Worm (Caenorhabditis elegans) whole organism, L4 larva: Measurements from ENCODE around the gene pcp-5.

ENCODE experiments used
- F10B5.3 ChIP-seq: sonication (generic microtip); optimal IDR thresholded peaks from 2 replicates; lab custom pipeline; 2016; ENCODE audit warnings: mild to moderate bottlenecking, missing genetic modification characterization, missing compliant biosample characterization
- F26F4.8 ChIP-seq: fragments of 200-800 bp; sonication (Bioruptor generic); conservative IDR thresholded peaks from 2 replicates; pipeline ENCODE4 v1.3.6; 2022; ENCODE audit warnings: missing genetic modification characterization, missing compliant biosample characterization
- F44E2.7 ChIP-seq: fragments of 200-800 bp; sonication (Bioruptor generic); IDR thresholded peaks from 2 replicates; pipeline ENCODE4 v2.1.2; 2022; ENCODE audit warnings: missing genetic modification characterization, missing compliant biosample characterization
- F49E8.2 ChIP-seq: sonication (generic microtip); optimal IDR thresholded peaks from 2 replicates; lab custom pipeline; 2016; ENCODE audit warnings: missing compliant biosample characterization, mild to moderate bottlenecking, missing genetic modification characterization, borderline replicate concordance
- R02D3.7 ChIP-seq: fragments of 150-350 bp; sonication (generic microtip); optimal IDR thresholded peaks from 3 replicates; lab custom pipeline; 2014; ENCODE audit warnings: missing biosample characterization, missing genetic modification characterization
- T20F7.1 ChIP-seq: fragments of 200-800 bp; sonication (Bioruptor generic); optimal IDR thresholded peaks from 2 replicates; lab custom pipeline; 2018; ENCODE audit warnings: mild to moderate bottlenecking, missing genetic modification characterization, missing compliant biosample characterization
- Y48G9A.11 ChIP-seq: fragments of 200-800 bp; sonication (Bioruptor generic); IDR thresholded peaks from 2 replicates; pipeline ENCODE4 v1.3.6; 2022; ENCODE audit warnings: missing genetic modification reagents, missing genetic modification characterization, missing compliant biosample characterization
- Y5F2A.4 ChIP-seq: fragments of 200-800 bp; sonication (Bioruptor generic); optimal IDR thresholded peaks from 2 replicates; lab custom pipeline; 2018; ENCODE audit warnings: mild to moderate bottlenecking, missing genetic modification characterization, missing compliant biosample characterization
- Y75B8A.6 ChIP-seq: fragments of 200-800 bp; sonication (Bioruptor generic); IDR thresholded peaks from 2 replicates; pipeline ENCODE4 v1.3.6; 2022; ENCODE audit warnings: missing genetic modification reagents, missing genetic modification characterization, missing compliant biosample characterization
- ZK337.2 ChIP-seq: fragments of 200-800 bp; sonication (Bioruptor generic); IDR thresholded peaks from 2 replicates; pipeline ENCODE4 v1.3.6; 2022; ENCODE audit warnings: missing genetic modification reagents, missing genetic modification characterization, missing compliant biosample characterization
- arid-1 ChIP-seq: fragments of 200-800 bp; sonication (Bioruptor generic); conservative IDR thresholded peaks from 2 replicates; pipeline ENCODE4 v1.3.6; 2022; ENCODE audit warnings: missing genetic modification reagents, missing genetic modification characterization, missing compliant biosample characterization
- ceh-28 ChIP-seq: fragments of 150-350 bp; optimal IDR thresholded peaks from 2 replicates; lab custom pipeline; 2014; ENCODE audit warnings: missing biosample characterization, missing genetic modification reagents, missing genetic modification characterization
- ceh-82 ChIP-seq: sonication (generic microtip); optimal IDR thresholded peaks from 2 replicates; lab custom pipeline; 2017; ENCODE audit warnings: missing biosample characterization, missing genetic modification characterization
- ces-1 ChIP-seq: fragments of 150-350 bp; sonication (generic microtip); optimal IDR thresholded peaks from 4 replicates; lab custom pipeline; 2014; ENCODE audit warnings: missing biosample characterization, missing genetic modification reagents, missing genetic modification characterization
- cey-2 ChIP-seq: sonication (generic microtip); optimal IDR thresholded peaks from 3 replicates; lab custom pipeline; 2017; ENCODE audit warnings: missing genetic modification characterization, mild to moderate bottlenecking, missing compliant biosample characterization, antibody characterized with exemption, borderline replicate concordance; ENCODE audit not compliant: insufficient read depth
- ctbp-1 ChIP-seq: fragments of 200-800 bp; sonication (Bioruptor generic); IDR thresholded peaks from 2 replicates; pipeline ENCODE4 v1.3.6; 2022; ENCODE audit warnings: missing genetic modification reagents, missing genetic modification characterization, missing compliant biosample characterization
- daf-12 ChIP-seq: fragments of 150-350 bp; optimal IDR thresholded peaks from 2 replicates; lab custom pipeline; 2014; ENCODE audit warnings: missing biosample characterization, missing genetic modification reagents, missing genetic modification characterization
- daf-16 ChIP-seq, 3 experiments: sonication (generic microtip); optimal IDR thresholded peaks; 2 replicates each; lab custom pipeline; 2016 to 2017; ENCODE audit warnings: missing genetic modification characterization in 3 of 3, missing genetic modification reagents in 3 of 3, mild to moderate bottlenecking in 2 of 3, missing compliant biosample characterization in 2 of 3, missing biosample characterization in 1 of 3, moderate library complexity in 1 of 3
- dmd-6 ChIP-seq: fragments of 200-800 bp; sonication (Bioruptor generic); IDR thresholded peaks from 2 replicates; pipeline ENCODE4 v1.3.6; 2022; ENCODE audit warnings: missing genetic modification reagents, missing genetic modification characterization, missing compliant biosample characterization
- dmd-9 ChIP-seq: fragments of 200-800 bp; sonication (Bioruptor generic); IDR thresholded peaks from 2 replicates; pipeline ENCODE4 v1.3.6; 2022; ENCODE audit warnings: missing genetic modification reagents, missing genetic modification characterization, missing compliant biosample characterization
- dve-1 ChIP-seq: sonication (generic microtip); optimal IDR thresholded peaks from 2 replicates; lab custom pipeline; 2017; ENCODE audit warnings: antibody characterized with exemption, mild to moderate bottlenecking, missing genetic modification characterization, missing compliant biosample characterization; ENCODE audit not compliant: insufficient read depth
- egl-43 ChIP-seq: fragments of 200-800 bp; sonication (Bioruptor generic); IDR thresholded peaks from 2 replicates; pipeline ENCODE4 v1.3.6; 2022; ENCODE audit warnings: missing genetic modification reagents, missing genetic modification characterization, missing compliant biosample characterization
- gei-8 ChIP-seq: fragments of 200-800 bp; sonication (Bioruptor generic); optimal IDR thresholded peaks from 2 replicates; lab custom pipeline; 2018; ENCODE audit warnings: mild to moderate bottlenecking, missing genetic modification characterization, missing compliant biosample characterization
- hlh-30 ChIP-seq: sonication (generic microtip); optimal IDR thresholded peaks from 2 replicates; lab custom pipeline; 2017; ENCODE audit warnings: antibody characterized with exemption, mild to moderate bottlenecking, missing genetic modification characterization, missing compliant biosample characterization; ENCODE audit not compliant: insufficient read depth
- hmg-1.1 ChIP-seq: fragments of 200-800 bp; sonication (Bioruptor generic); IDR thresholded peaks from 2 replicates; pipeline ENCODE4 v1.3.6; 2022; ENCODE audit warnings: missing genetic modification reagents, missing genetic modification characterization, missing compliant biosample characterization
- lim-7 ChIP-seq: fragments of 200-800 bp; sonication (Bioruptor generic); IDR thresholded peaks from 2 replicates; pipeline ENCODE4 v1.3.6; 2022; ENCODE audit warnings: missing genetic modification characterization, missing compliant biosample characterization
- lin-15B ChIP-seq: fragments of 150-350 bp; sonication (generic microtip); optimal IDR thresholded peaks from 3 replicates; lab custom pipeline; 2014; ENCODE audit warnings: missing biosample characterization, missing genetic modification characterization
- lin-38 ChIP-seq: fragments of 200-800 bp; sonication (Bioruptor generic); IDR thresholded peaks from 2 replicates; pipeline ENCODE4 v1.3.6; 2022; ENCODE audit warnings: missing genetic modification reagents, missing genetic modification characterization, missing compliant biosample characterization
- lin-39 ChIP-seq: fragments of 150-350 bp; optimal IDR thresholded peaks from 2 replicates; lab custom pipeline; 2014; ENCODE audit warnings: missing biosample characterization, missing genetic modification reagents, missing genetic modification characterization
- lsy-2 ChIP-seq, 2 experiments: fragments of 150-350 bp in 1 of 2; sonication (generic microtip) in 1 of 2; optimal IDR thresholded peaks; 2 replicates each; lab custom pipeline; 2014 to 2017; ENCODE audit warnings: missing biosample characterization in 2 of 2, missing genetic modification characterization in 2 of 2
- madf-5 ChIP-seq, 2 experiments: fragments of 200-800 bp; sonication (Bioruptor generic); IDR thresholded peaks; 2 replicates each; pipeline ENCODE4 v1.3.6; 2022; ENCODE audit warnings: missing compliant biosample characterization in 2 of 2, missing genetic modification characterization in 2 of 2
- madf-9 ChIP-seq: fragments of 200-800 bp; sonication (Bioruptor generic); conservative IDR thresholded peaks from 2 replicates; pipeline ENCODE4 v1.3.6; 2022; ENCODE audit warnings: missing genetic modification reagents, missing genetic modification characterization, missing compliant biosample characterization
- mdl-1 ChIP-seq, 2 experiments: fragments of 150-350 bp in 1 of 2; sonication (generic microtip) in 1 of 2; optimal IDR thresholded peaks; 2 replicates each; lab custom pipeline; 2014 to 2017; ENCODE audit warnings: missing biosample characterization in 2 of 2, missing genetic modification characterization in 2 of 2
- mep-1 ChIP-seq: fragments of 150-350 bp; sonication (generic microtip); optimal IDR thresholded peaks from 3 replicates; lab custom pipeline; 2014; ENCODE audit warnings: missing biosample characterization, missing genetic modification characterization
- nhr-10 ChIP-seq: fragments of 150-350 bp; optimal IDR thresholded peaks from 2 replicates; lab custom pipeline; 2014; ENCODE audit warnings: missing biosample characterization, missing genetic modification characterization
- nhr-102 ChIP-seq: sonication (generic microtip); optimal IDR thresholded peaks from 2 replicates; lab custom pipeline; 2016; ENCODE audit warnings: mild to moderate bottlenecking, missing genetic modification characterization, moderate library complexity, missing compliant biosample characterization
- nhr-11 ChIP-seq: fragments of 150-350 bp; optimal IDR thresholded peaks from 2 replicates; lab custom pipeline; 2014; ENCODE audit warnings: missing biosample characterization, missing genetic modification characterization
- nhr-25 ChIP-seq: sonication (generic microtip); optimal IDR thresholded peaks from 2 replicates; lab custom pipeline; 2017; ENCODE audit warnings: missing genetic modification characterization, mild to moderate bottlenecking, missing compliant biosample characterization, antibody characterized with exemption, moderate library complexity, borderline replicate concordance; ENCODE audit not compliant: insufficient read depth
- nhr-48 ChIP-seq: sonication (generic microtip); optimal IDR thresholded peaks from 2 replicates; lab custom pipeline; 2016; ENCODE audit warnings: mild to moderate bottlenecking, missing genetic modification characterization, missing compliant biosample characterization
- nhr-76 ChIP-seq: fragments of 150-350 bp; optimal IDR thresholded peaks from 2 replicates; lab custom pipeline; 2014; ENCODE audit warnings: missing biosample characterization, missing genetic modification characterization
- rbr-2 ChIP-seq: sonication (generic microtip); optimal IDR thresholded peaks from 2 replicates; lab custom pipeline; 2016; ENCODE audit warnings: missing genotype, missing genetic modification characterization, missing compliant biosample characterization
- sdz-12 ChIP-seq: fragments of 200-800 bp; sonication (Bioruptor generic); optimal IDR thresholded peaks from 2 replicates; lab custom pipeline; 2018; ENCODE audit warnings: mild to moderate bottlenecking, missing genetic modification characterization, missing compliant biosample characterization
- set-16 ChIP-seq: fragments of 200-800 bp; sonication (Bioruptor generic); IDR thresholded peaks from 2 replicates; pipeline ENCODE4 v1.3.6; 2022; ENCODE audit warnings: missing genetic modification reagents, missing genetic modification characterization, missing compliant biosample characterization
- spr-1 ChIP-seq: sonication (generic microtip); optimal IDR thresholded peaks from 2 replicates; lab custom pipeline; 2016; ENCODE audit warnings: mild to moderate bottlenecking, missing genetic modification characterization, missing compliant biosample characterization
- unc-39 ChIP-seq: sonication (generic microtip); optimal IDR thresholded peaks from 2 replicates; lab custom pipeline; 2017; ENCODE audit warnings: missing biosample characterization, missing genetic modification characterization
- zip-11 ChIP-seq: fragments of 200-800 bp; sonication (Bioruptor generic); IDR thresholded peaks from 2 replicates; pipeline ENCODE4 v1.3.6; 2022; ENCODE audit warnings: missing genetic modification characterization, missing compliant biosample characterization
- ztf-11 ChIP-seq: fragments of 150-350 bp; optimal IDR thresholded peaks from 2 replicates; lab custom pipeline; 2014; ENCODE audit warnings: missing biosample characterization, missing genetic modification characterization

The pcp-5 gene

DNA sequence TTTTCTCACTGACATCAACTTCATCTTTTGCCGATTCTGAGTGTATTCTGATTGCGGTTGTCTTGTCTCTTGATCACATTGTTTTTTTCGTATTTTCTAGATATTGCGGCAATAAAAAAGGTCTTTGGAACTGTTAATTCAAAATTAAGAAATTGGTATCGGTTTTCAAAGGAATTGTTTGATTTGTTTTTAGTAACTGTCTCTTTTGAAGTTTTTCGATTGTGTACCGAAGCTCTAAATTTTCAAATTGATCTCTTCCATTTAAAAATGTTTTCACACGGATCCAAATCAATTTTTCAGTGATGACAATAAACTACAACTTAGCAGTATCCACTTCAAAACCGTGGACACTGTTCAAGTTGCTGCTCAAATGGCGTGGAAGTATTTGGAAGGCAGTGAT, 6.7 kb downstream of the pcp-5 start, which contains the start of gene best-24:
Gene best-24 (plus strand): TSS at position 301 of the 400 bp plus-strand sequence.
- no peak for TF ChIP-seq unc-39 (tag; lab: Kevin White, UChicago)
- no peak for TF ChIP-seq Y75B8A.6 (GFP tag; lab: Robert Waterston, UW)
- TF ChIP-seq dmd-9 (GFP tag; lab: Robert Waterston, UW) = no peak
- no peak for TF ChIP-seq nhr-76
- no peak for TF ChIP-seq madf-5 (GFP tag; IDR thresholded peaks at IDR 0.05; lab: Robert Waterston, UW)
- TF ChIP-seq madf-9 (GFP tag; lab: Robert Waterston, UW) = no peak
- no peak for TF ChIP-seq R02D3.7
- no peak for TF ChIP-seq Y48G9A.11 (GFP tag; lab: Robert Waterston, UW)
- TF ChIP-seq sdz-12 (GFP tag; lab: Kevin White, UChicago) = no peak
- no peak for TF ChIP-seq daf-16 (GFP tag; optimal IDR thresholded peaks at IDR 0.05; lab: Kevin White, UChicago)
- no peak for TF ChIP-seq daf-16 (tag; optimal IDR thresholded peaks at IDR 0.05; lab: Kevin White, UChicago)
- TF ChIP-seq lin-15B (tag; lab: Kevin White, UChicago) = no peak
- TF ChIP-seq nhr-11 (tag; lab: Kevin White, UChicago) = no peak
- TF ChIP-seq F44E2.7 (GFP tag; lab: Robert Waterston, UW) = no peak
- no peak for TF ChIP-seq F26F4.8 (GFP tag; lab: Robert Waterston, UW)
- TF ChIP-seq lin-38 (GFP tag; lab: Robert Waterston, UW) = no peak
- TF ChIP-seq arid-1 = no peak
- TF ChIP-seq lim-7 (GFP tag; lab: Robert Waterston, UW) = no peak
- TF ChIP-seq F49E8.2 (tag; lab: Kevin White, UChicago) = no peak
- no peak for TF ChIP-seq ceh-82 (tag; lab: Kevin White, UChicago)
- TF ChIP-seq T20F7.1 (GFP tag; lab: Kevin White, UChicago) = no peak
- TF ChIP-seq, all 104 proteins: peak for 0

DNA sequence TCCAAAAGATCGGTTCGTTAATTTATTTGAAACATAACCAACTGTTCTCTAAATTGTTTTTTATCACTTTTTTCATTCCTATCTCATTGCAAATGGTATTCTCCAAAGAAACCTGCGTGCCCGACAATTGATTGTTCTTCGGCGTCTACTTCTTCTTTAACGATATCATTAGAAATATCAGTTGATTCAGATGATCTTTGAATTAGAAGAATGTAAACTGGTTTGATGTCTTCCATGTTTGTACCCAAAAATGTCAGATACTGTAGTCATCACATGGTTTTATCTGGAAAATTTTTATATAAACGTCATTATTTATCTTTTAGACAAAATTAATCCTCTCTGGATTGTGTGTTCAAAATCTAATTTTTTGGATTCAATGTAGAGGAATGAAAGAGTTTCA, 9.7 kb downstream of the pcp-5 start:
- TF ChIP-seq spr-1 = no peak
- peak; percentile 26 for TF ChIP-seq mep-1
- no peak for TF ChIP-seq Y5F2A.4 (GFP tag; lab: Kevin White, UChicago)
- peak; percentile 5 for TF ChIP-seq cey-2 (tag; lab: Kevin White, UChicago)
- no peak for TF ChIP-seq daf-12 (tag; lab: Kevin White, UChicago)
- TF ChIP-seq nhr-25 = no peak
- TF ChIP-seq hlh-30 (tag; lab: Kevin White, UChicago) = peak; percentile 33
- peak; percentile 34 for TF ChIP-seq T20F7.1 (GFP tag; lab: Kevin White, UChicago)
- peak; percentile 36 for TF ChIP-seq nhr-48 (tag; lab: Kevin White, UChicago)
- TF ChIP-seq rbr-2 (tag; lab: Kevin White, UChicago) = no peak
- peak; percentile 44 for TF ChIP-seq dve-1 (tag; lab: Kevin White, UChicago)
- TF ChIP-seq ceh-28 (tag; lab: Kevin White, UChicago) = no peak
- TF ChIP-seq ces-1 (GFP tag; lab: Kevin White, UChicago) = no peak
- peak in 1 of 2 experiments; percentile 59 for TF ChIP-seq lsy-2 (tag; optimal IDR thresholded peaks at IDR 0.05; lab: Kevin White, UChicago)
- no peak for TF ChIP-seq Y75B8A.6 (GFP tag; lab: Robert Waterston, UW)
- TF ChIP-seq egl-43 = no peak
- TF ChIP-seq ztf-11 (tag; lab: Kevin White, UChicago) = no peak
- TF ChIP-seq daf-16 (GFP tag; optimal IDR thresholded peaks at IDR 0.05; lab: Kevin White, UChicago) = no peak
- no peak for TF ChIP-seq daf-16 (tag; optimal IDR thresholded peaks at IDR 0.05; lab: Kevin White, UChicago)
- peak; percentile 37; the same call in 1 of the 2 replicates for TF ChIP-seq dmd-6
- TF ChIP-seq gei-8 (GFP tag; lab: Kevin White, UChicago) = no peak
- no peak for TF ChIP-seq lin-39 (tag; lab: Kevin White, UChicago)
- no peak for TF ChIP-seq hmg-1.1
- TF ChIP-seq mdl-1 (tag; optimal IDR thresholded peaks at IDR 0.05; lab: Kevin White, UChicago) = peak in 1 of 2 experiments; percentile 52
- no peak for TF ChIP-seq lin-38 (GFP tag; lab: Robert Waterston, UW)
- no peak for TF ChIP-seq lim-7 (GFP tag; lab: Robert Waterston, UW)
- TF ChIP-seq nhr-102 (tag; lab: Kevin White, UChicago) = no peak
- TF ChIP-seq ctbp-1 = no peak
- no peak for TF ChIP-seq R02D3.7
- TF ChIP-seq F10B5.3 = no peak
- no peak for TF ChIP-seq nhr-10 (tag; lab: Kevin White, UChicago)
- no peak for TF ChIP-seq F26F4.8 (GFP tag; lab: Robert Waterston, UW)
- TF ChIP-seq set-16 (GFP tag; lab: Robert Waterston, UW) = no peak
- TF ChIP-seq ZK337.2 (GFP tag; lab: Robert Waterston, UW) = no peak
- no peak for TF ChIP-seq zip-11 (GFP tag; lab: Robert Waterston, UW)
